Worm (Caenorhabditis elegans): ENCODE results near the gene B0286.1.

DNA sequence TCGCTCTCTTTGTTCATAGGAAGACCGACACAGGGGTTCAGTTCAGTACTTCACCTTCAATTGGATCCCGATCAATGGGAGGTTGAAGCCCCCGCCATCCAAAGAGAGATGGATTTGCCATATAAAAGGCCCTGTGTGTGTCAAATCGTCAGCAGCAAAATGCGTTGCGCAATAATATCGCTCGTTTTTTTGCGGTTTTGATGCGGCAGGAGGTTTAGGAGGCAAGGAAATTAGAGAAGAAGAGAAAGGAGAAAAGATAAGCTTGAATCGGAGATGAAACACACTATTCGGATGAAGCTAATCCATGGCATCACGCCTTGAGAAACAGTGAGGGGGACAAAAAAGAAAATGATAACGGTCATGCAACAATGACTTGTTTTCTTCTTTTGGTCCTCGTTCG, 16.1 kb downstream of the B0286.1 start:
- TF ChIP-seq lin-40 (tag; optimal IDR thresholded peaks at IDR 0.05) (no peak), nhr-90 (tag; optimal IDR thresholded peaks at IDR 0.05) (no peak), sptf-2 (GFP tag; optimal IDR thresholded peaks at IDR 0.05) (no peak)

Data from whole organism, young adult.